Worm (Caenorhabditis elegans) whole organism, L1 larva: ENCODE data around the gene lag-2.

Experiments
- grh-1 ChIP-seq: fragments of 200-800 bp; sonication (Bioruptor generic); IDR thresholded peaks from 2 replicates; pipeline ENCODE4 v1.3.6; 2022; ENCODE audit warnings: missing genetic modification reagents, missing genetic modification characterization, missing compliant biosample characterization
- nhr-12 ChIP-seq: sonication (generic microtip); optimal IDR thresholded peaks from 2 replicates; lab custom pipeline; 2017; ENCODE audit warnings: missing biosample characterization, missing genetic modification characterization
- skn-1 ChIP-seq: fragments of 150-350 bp; optimal IDR thresholded peaks from 2 replicates; lab custom pipeline; 2014; ENCODE audit warnings: missing biosample characterization, missing genetic modification characterization

ce11 chrV:3145241-3145640 lies 42.9 kb upstream of the lag-2 start:
- TF ChIP-seq skn-1 (tag; lab: Kevin White, UChicago), result no peak
- TF ChIP-seq grh-1, result no peak
- TF ChIP-seq nhr-12 (tag; lab: Kevin White, UChicago), result no peak
